Fruit fly (Drosophila melanogaster) whole organism, adult: ENCODE measurements around the gene Smvt.
A peak's percentile ranks its signal among the peaks of the same experiment; 100 is the strongest.

Source experiments
- CG5204 ChIP-seq: fragments of 200-800 bp; sonication (Bioruptor generic); optimal IDR thresholded peaks from 2 replicates; lab custom pipeline; 2016; ENCODE audit warnings: missing biosample characterization, missing genetic modification characterization
- cic ChIP-seq: fragments of 200-800 bp; sonication (Bioruptor generic); optimal IDR thresholded peaks from 2 replicates; lab custom pipeline; 2017; ENCODE audit warnings: missing biosample characterization, mild to moderate bottlenecking, missing genetic modification characterization, moderate library complexity
- kay ChIP-seq: fragments of 200-800 bp; sonication (Bioruptor generic); peaks from one replicate; lab custom pipeline; 2016; ENCODE audit warnings: missing biosample characterization, missing genetic modification characterization, borderline replicate concordance
- pad ChIP-seq: fragments of 200-800 bp; sonication (Bioruptor generic); optimal IDR thresholded peaks from 3 replicates; lab custom pipeline; 2017; ENCODE audit warnings: missing biosample characterization, missing genetic modification characterization, mild to moderate bottlenecking, moderate library complexity, missing genetic modification reagents
- tj ChIP-seq: fragments of 200-800 bp; sonication (Bioruptor generic); optimal IDR thresholded peaks from 3 replicates; lab custom pipeline; 2017; ENCODE audit warnings: missing biosample characterization, mild to moderate bottlenecking, missing genetic modification characterization, moderate library complexity
- toe ChIP-seq: fragments of 200-800 bp; sonication (Bioruptor generic); optimal IDR thresholded peaks from 2 replicates; lab custom pipeline; 2016; ENCODE audit warnings: missing biosample characterization, missing genetic modification characterization

DNA sequence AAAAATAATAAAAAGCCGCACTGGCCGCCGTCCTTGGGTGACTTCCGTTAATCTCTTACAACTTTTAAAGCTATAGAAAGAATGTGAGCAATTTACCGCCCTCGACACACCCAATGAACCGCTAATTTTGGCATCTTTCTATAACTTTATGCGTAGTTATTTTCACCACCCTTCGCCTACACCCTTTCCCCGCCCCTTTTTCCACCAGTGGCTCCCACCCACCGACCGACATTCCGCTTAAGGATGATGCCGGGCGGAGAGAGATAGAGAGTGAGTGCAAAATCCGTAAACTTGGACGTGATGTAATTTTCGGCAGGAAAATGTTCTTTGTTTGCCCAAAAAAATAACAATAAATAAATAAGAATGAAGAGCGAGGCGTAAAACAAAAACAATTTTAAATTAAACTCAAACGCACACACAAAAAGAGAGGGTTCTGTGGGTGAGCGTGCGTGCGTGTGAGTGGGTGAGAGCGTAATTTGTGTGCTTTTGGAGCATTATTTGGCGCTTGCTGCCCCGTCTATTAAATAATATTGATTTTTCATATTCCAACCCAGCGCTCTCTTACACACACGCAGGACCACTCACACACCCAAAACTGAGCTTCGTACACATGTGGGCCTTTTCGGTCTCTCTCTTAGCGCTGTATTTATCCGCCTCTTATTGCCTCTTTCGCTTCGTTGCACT, 16.2 kb upstream of the Smvt start:
- TF ChIP-seq cic (GFP tag; lab: Kevin White, UChicago) (peak; percentile 39), kay (peak; percentile 8), pad (GFP tag; lab: Kevin White, UChicago) (no peak), tj (GFP tag; lab: Kevin White, UChicago) (no peak), CG5204 (no peak), toe (GFP tag; lab: Kevin White, UChicago) (no peak)
